Fruit fly (Drosophila melanogaster): Measurements from ENCODE around the gene XNP.

The XNP gene

DNA sequence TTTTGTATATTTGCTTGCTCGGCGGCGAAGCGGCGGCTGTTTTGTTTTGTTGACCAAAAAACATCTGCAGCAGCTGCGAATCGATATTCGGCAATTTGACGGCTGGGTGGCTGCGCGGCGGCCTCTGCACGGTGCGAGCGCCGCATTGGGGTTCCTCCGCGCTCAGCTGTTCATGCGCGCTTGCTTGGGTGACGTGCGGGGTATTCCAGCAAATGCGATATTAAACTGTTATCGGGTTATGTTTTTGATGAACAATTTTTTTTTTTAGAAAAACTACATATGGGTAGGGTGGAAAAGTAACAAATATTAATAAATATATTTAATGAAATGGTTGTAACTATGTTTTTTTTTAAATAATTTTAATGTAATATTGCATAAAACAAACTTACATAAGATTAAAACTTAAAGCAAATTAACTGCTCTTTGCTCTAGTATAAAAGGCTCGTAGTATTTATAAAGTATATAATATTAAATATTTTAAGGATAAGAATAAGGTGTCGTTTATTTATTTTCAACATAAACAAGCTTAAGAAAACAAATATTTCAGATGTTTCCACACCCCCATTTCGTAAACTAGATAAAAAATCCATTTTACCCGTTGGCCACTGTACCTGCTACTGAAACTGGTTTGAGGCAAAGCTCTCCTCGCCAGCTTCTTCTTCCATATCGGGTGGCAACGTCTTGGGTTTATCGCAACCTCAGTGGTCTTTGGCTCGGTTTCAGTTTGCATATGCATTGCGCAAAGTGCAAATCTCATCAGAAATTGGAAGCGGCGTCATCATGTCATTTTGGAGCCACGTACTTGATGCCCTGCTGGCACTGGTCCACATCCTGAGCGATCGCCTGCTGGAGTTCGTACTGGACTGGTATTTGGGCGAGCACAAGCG is 8.4 kb upstream of the XNP start, which contains the start of the genes Gnpat and CG5112 (continued):
- TF ChIP-seq CG15269 (tag; optimal IDR thresholded peaks at IDR 0.05) (peak; percentile 66), CG6254 (GFP tag; optimal IDR thresholded peaks at IDR 0.05) (peak; percentile 25), tio (GFP tag; optimal IDR thresholded peaks at IDR 0.05) (no peak), Max (GFP tag; optimal IDR thresholded peaks at IDR 0.05) (no peak), CG1024 (GFP tag; IDR thresholded peaks at IDR 0.05) (peak; percentile 76), vvl (GFP tag; IDR thresholded peaks at IDR 0.05) (peak; percentile 78), CG2889 (GFP tag; IDR thresholded peaks at IDR 0.05) (peak; percentile 73; the same call in 2 of the 3 replicates), jing (GFP tag; optimal IDR thresholded peaks at IDR 0.05) (no peak), CG13424 (tag; optimal IDR thresholded peaks at IDR 0.05) (peak; percentile 86), CG2116 (GFP tag; optimal IDR thresholded peaks at IDR 0.05) (peak; percentile 60), CG12744 (GFP tag; optimal IDR thresholded peaks at IDR 0.05) (peak; percentile 47), BtbVII (GFP tag; optimal IDR thresholded peaks at IDR 0.05) (no peak), Hr3 (GFP tag; optimal IDR thresholded peaks at IDR 0.05) (peak; percentile 61), B-H1 (GFP tag; IDR thresholded peaks at IDR 0.05) (no peak), CG7357 (GFP tag; IDR thresholded peaks at IDR 0.05) (0 out of 3 replicates have a peak, but pooled peaks have one; percentile 5), usp (GFP tag; optimal IDR thresholded peaks at IDR 0.05) (no peak), CG8281 (tag; optimal IDR thresholded peaks at IDR 0.05) (no peak), CG4820 (GFP tag; optimal IDR thresholded peaks at IDR 0.05) (peak; percentile 27), CG6791 (GFP tag; IDR thresholded peaks at IDR 0.05; ENCODE audit: partially characterized antibody) (peak; percentile 80), Sin3A (optimal IDR thresholded peaks at IDR 0.05) (no peak), nerfin-1 (tag; optimal IDR thresholded peaks at IDR 0.05) (peak; percentile 41), sug (tag; optimal IDR thresholded peaks at IDR 0.05) (peak; percentile 64), CG43689 (GFP tag; IDR thresholded peaks at IDR 0.05) (peak; percentile 42; the same call in 1 of the 2 replicates), pho (GFP tag; optimal IDR thresholded peaks at IDR 0.05) (peak; percentile 66), Lim3 (GFP tag; IDR thresholded peaks at IDR 0.05) (no peak), Hr51 (GFP tag; optimal IDR thresholded peaks at IDR 0.05) (peak; percentile 45 to 80), Atf6 (GFP tag; IDR thresholded peaks at IDR 0.05) (peak; percentile 49; the same call in 1 of the 2 replicates), CG10366 (GFP tag; IDR thresholded peaks at IDR 0.05) (peak; percentile 73), CG1233 (GFP tag; optimal IDR thresholded peaks at IDR 0.05) (no peak), CG31441 (GFP tag; IDR thresholded peaks at IDR 0.05) (0 out of 2 replicates have a peak, but pooled peaks have one; percentile 40), Hmx (GFP tag; optimal IDR thresholded peaks at IDR 0.05) (no peak), CG9797 (GFP tag; optimal IDR thresholded peaks at IDR 0.05) (peak; percentile 1), chn (GFP tag; optimal IDR thresholded peaks at IDR 0.05) (peak; percentile 77), Ets97D (GFP tag; optimal IDR thresholded peaks at IDR 0.05) (peak; percentile 59), jigr1 (GFP tag; IDR thresholded peaks at IDR 0.05) (no peak; the same call in 2 of the 3 replicates), gt (GFP tag; IDR thresholded peaks at IDR 0.05) (no peak), Camta (GFP tag; optimal IDR thresholded peaks at IDR 0.05) (no peak), emc (GFP tag; optimal IDR thresholded peaks at IDR 0.05) (no peak), btn (GFP tag; optimal IDR thresholded peaks at IDR 0.05) (no peak), CG18476 (GFP tag; optimal IDR thresholded peaks at IDR 0.05) (peak; percentile 33), HLH54F (GFP tag; optimal IDR thresholded peaks at IDR 0.05) (peak; percentile 61), CG30403 (GFP tag; optimal IDR thresholded peaks at IDR 0.05) (peak; percentile 82), CG14965 (GFP tag; optimal IDR thresholded peaks at IDR 0.05; ENCODE audit: borderline replicate concordance) (no peak), da (GFP tag; optimal IDR thresholded peaks at IDR 0.05) (peak; percentile 82), stc (GFP tag; IDR thresholded peaks at IDR 0.05) (no peak), lab (GFP tag; optimal IDR thresholded peaks at IDR 0.05) (peak; percentile 47), lbe (GFP tag; optimal IDR thresholded peaks at IDR 0.05) (no peak), her (GFP tag; optimal IDR thresholded peaks at IDR 0.05) (peak; percentile 76), danr (GFP tag; IDR thresholded peaks at IDR 0.05) (peak; percentile 45), CG10147 (GFP tag; optimal IDR thresholded peaks at IDR 0.05) (peak; percentile 39)

Measured in whole organism, embryonic.